Fruit fly (Drosophila melanogaster): ENCODE results near the gene CG33725.

The CG33725 gene

DNA sequence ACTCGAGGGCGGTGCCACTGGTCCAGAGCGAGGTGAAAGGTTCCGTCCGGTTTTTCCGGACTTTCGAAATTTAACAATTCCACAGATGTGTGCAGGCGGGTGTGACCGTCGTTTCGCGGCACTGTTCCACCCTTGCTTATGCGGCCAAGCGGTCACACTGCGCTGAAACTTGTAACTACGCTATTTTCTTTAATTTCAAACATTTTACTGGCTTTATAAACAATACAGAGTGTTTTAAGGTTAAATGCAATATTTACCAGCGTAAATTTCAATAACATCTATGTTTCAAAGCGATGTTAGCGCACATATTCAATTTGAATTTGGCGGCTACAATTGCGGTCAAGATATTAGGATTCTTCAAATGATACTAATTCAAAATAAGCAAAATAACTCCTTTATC, 47.6 kb downstream of the CG33725 start, which contains the start of gene nst:
Gene nst, minus strand, starts transcription at position 128 of the 400 bp plus-strand sequence.
- TF ChIP-seq lola (GFP tag; optimal IDR thresholded peaks at IDR 0.05) (no peak), br (GFP tag; optimal IDR thresholded peaks at IDR 0.05) (no peak), h (GFP tag; optimal IDR thresholded peaks at IDR 0.05) (peak; percentile 11), pan (optimal IDR thresholded peaks at IDR 0.05) (no peak), sv (GFP tag; optimal IDR thresholded peaks at IDR 0.05) (no peak), Rel (GFP tag; optimal IDR thresholded peaks at IDR 0.05) (no peak), Rel (tag; optimal IDR thresholded peaks at IDR 0.05) (peak; percentile 63), Sp1 (GFP tag; optimal IDR thresholded peaks at IDR 0.05) (peak; percentile 21)

DNA sequence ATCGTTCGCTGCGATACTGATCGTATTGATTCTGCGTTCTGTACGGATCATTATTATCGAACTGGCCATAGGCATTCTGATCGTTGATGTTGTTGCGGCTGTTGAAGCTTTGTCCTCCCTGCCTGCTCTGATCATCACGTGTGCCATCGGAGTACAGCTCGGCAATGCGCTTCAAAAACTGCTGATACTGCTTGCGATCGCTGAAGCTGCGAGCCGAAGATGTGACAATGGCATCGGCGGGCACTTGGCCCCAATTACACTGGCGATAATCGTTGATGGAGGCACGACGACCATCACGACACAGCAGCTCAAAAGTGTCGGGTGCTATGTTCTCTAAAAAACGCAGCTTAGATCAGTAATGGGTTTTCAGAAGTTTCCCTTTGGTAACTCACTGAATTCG, 49.8 kb downstream of the CG33725 start:
- TF ChIP-seq dl (GFP tag; optimal IDR thresholded peaks at IDR 0.05; ENCODE audit: insufficient read depth in 1 of 2, partially characterized antibody in 2 of 2) (no peak), tai (GFP tag; optimal IDR thresholded peaks at IDR 0.05) (no peak), fru (GFP tag; optimal IDR thresholded peaks at IDR 0.05) (no peak), dsf (GFP tag; optimal IDR thresholded peaks at IDR 0.05; ENCODE audit: borderline replicate concordance) (no peak), lola (GFP tag; optimal IDR thresholded peaks at IDR 0.05) (no peak), pan (optimal IDR thresholded peaks at IDR 0.05) (no peak), Sp1 (GFP tag; optimal IDR thresholded peaks at IDR 0.05) (no peak), Mio (GFP tag; optimal IDR thresholded peaks at IDR 0.05) (no peak), h (GFP tag; optimal IDR thresholded peaks at IDR 0.05) (no peak), N (GFP tag; optimal IDR thresholded peaks at IDR 0.05) (no peak), Dif (GFP tag; optimal IDR thresholded peaks at IDR 0.05; ENCODE audit: partially characterized antibody) (no peak), Hr83 (GFP tag; optimal IDR thresholded peaks at IDR 0.05; ENCODE audit: poor library complexity, severe bottlenecking) (no peak), GATAd (GFP tag; optimal IDR thresholded peaks at IDR 0.05) (no peak), jim (GFP tag; optimal IDR thresholded peaks at IDR 0.05) (no peak), brk (GFP tag; optimal IDR thresholded peaks at IDR 0.05) (no peak), Vsx2 (GFP tag; optimal IDR thresholded peaks at IDR 0.05; ENCODE audit: partially characterized antibody) (no peak)

DNA sequence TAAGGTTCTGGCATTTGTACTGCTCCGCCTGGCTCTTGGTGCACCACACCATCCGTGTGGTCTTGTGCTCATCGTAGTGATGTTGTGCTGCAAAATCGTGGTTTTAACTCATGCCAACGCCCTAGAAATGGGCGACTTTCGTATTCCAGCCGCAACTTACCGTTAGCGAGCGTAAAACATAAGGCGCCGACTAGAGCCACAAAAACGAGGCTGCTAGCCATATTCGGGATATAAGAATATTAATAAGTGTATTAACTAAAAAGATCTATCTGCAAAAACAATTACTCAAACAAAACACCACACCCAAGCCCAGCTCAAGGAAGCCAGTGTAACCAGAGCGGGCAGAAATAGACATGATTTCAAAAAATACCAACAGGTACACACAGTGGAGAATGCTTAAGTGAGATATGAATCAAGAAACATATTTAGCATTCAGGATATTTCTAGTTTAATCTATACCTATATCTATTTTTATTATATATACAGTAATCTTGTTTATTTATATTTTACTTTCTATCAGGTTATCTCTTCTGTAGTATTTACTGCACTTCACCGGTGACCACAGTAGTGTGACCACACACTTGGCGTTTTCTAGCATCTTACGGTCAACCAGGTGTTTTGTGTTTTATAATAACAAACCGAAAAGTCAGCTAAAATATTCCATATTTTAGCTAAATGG, 51.1 kb downstream of the CG33725 start, which contains the start of the genes Tsf2 and CG34242:
Gene Tsf2, minus strand, starts transcription at position 333 of the 679 bp plus-strand sequence.
Gene CG34242, plus strand, starts transcription at position 605 of the 679 bp plus-strand sequence.
- TF ChIP-seq tai (GFP tag; optimal IDR thresholded peaks at IDR 0.05) (no peak), brk (GFP tag; optimal IDR thresholded peaks at IDR 0.05) (no peak), foxo (GFP tag; optimal IDR thresholded peaks at IDR 0.05) (peak in 1 of 2 experiments; percentile 75), fru (GFP tag; optimal IDR thresholded peaks at IDR 0.05) (peak; percentile 63), OdsH (GFP tag; optimal IDR thresholded peaks at IDR 0.05) (no peak), CrebA (GFP tag; optimal IDR thresholded peaks at IDR 0.05; ENCODE audit: borderline replicate concordance) (no peak), HLH106 (tag; optimal IDR thresholded peaks at IDR 0.05) (peak; percentile 94), rgr (GFP tag; optimal IDR thresholded peaks at IDR 0.05) (peak; percentile 23), dmrt93B (GFP tag; optimal IDR thresholded peaks at IDR 0.05) (peak; percentile 81), sage (GFP tag; optimal IDR thresholded peaks at IDR 0.05) (peak; percentile 56), Dfd (GFP tag; optimal IDR thresholded peaks at IDR 0.05) (no peak), woc (GFP tag; optimal IDR thresholded peaks at IDR 0.05) (peak; percentile 46), CG9705 (GFP tag; optimal IDR thresholded peaks at IDR 0.05) (peak; percentile 28), Rel (GFP tag; optimal IDR thresholded peaks at IDR 0.05) (no peak), Rel (tag; optimal IDR thresholded peaks at IDR 0.05) (peak; percentile 80), Dif (GFP tag; optimal IDR thresholded peaks at IDR 0.05; ENCODE audit: partially characterized antibody) (no peak), Myc (optimal IDR thresholded peaks at IDR 0.05) (peak; percentile 39), sv (GFP tag; optimal IDR thresholded peaks at IDR 0.05) (peak; percentile 16), N (GFP tag; optimal IDR thresholded peaks at IDR 0.05) (no peak), Hnf4 (GFP tag; optimal IDR thresholded peaks at IDR 0.05) (no peak), GATAd (GFP tag; optimal IDR thresholded peaks at IDR 0.05) (no peak), dl (GFP tag; optimal IDR thresholded peaks at IDR 0.05; ENCODE audit: insufficient read depth in 1 of 2, partially characterized antibody in 2 of 2) (no peak), usp (GFP tag; optimal IDR thresholded peaks at IDR 0.05) (no peak), Sp1 (GFP tag; optimal IDR thresholded peaks at IDR 0.05) (peak; percentile 4)

DNA sequence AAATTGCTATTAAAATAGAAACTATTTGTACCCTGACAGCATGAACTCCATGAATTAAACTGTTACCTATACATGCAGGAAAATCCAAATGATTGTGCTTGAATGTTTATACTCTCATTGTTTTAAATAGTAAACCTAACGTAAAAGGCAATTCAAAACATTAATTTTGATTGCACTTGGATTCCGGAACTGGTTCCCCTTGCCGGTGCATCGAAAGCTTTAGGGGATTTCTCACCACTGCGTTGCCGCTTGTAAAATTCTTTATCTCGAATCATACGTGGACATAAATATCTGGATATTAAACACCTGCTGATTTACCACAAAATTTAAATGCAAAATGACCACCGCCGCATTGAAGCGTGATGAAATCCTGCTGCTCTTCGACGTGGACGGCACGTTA, 51.9 kb downstream of the CG33725 start, which contains the start of gene Pmm2:
Gene Pmm2, plus strand, starts transcription at position 273 of the 400 bp plus-strand sequence.
- no peak for TF ChIP-seq Rel (GFP tag; optimal IDR thresholded peaks at IDR 0.05)
- TF ChIP-seq Rel (tag; optimal IDR thresholded peaks at IDR 0.05), result peak; percentile 2
- TF ChIP-seq HLH106 (tag; optimal IDR thresholded peaks at IDR 0.05), result no peak
